Worm (Caenorhabditis elegans): ENCODE results near the gene sre-6.

sre-6 gene

DNA sequence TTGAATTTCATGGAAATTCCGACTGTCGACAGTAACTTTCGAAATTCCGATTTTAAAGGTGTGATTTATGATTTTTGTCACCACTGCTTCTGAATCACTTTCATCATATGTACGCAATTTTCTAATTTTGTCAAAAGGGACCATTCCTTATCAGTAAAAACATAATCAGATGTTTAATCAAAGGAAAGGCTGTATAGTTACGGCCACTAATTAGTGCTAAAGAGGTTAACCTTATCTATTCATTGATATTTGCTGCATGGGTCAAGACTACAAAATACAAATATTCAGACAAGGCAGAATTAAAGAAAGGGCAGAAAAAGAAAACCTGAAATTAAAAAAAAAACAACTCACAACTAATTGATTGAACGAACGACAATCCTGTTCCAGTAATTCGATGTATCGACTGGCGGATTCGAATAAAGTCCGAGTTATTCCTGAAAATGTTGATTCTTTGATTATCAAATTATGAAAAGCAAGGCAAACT lies 30.6 kb downstream of the sre-6 start, which contains the start of gene T28B11.1:
T28B11.1 (minus strand) TSS at position 434 of the 484 bp plus-strand sequence.
- no peak for TF ChIP-seq ztf-22 (GFP tag; optimal IDR thresholded peaks at IDR 0.05)
- no peak for TF ChIP-seq D2030.7 (GFP tag; IDR thresholded peaks at IDR 0.05)
- no peak for TF ChIP-seq him-1 (tag; optimal IDR thresholded peaks at IDR 0.05)
- TF ChIP-seq snpc-3.4 (tag; optimal IDR thresholded peaks at IDR 0.05), result no peak
- no peak for TF ChIP-seq mes-4 (tag; optimal IDR thresholded peaks at IDR 0.05)
- TF ChIP-seq pha-4 (tag; optimal IDR thresholded peaks at IDR 0.05), result no peak
- TF ChIP-seq C17E4.6 (GFP tag; IDR thresholded peaks at IDR 0.05), result no peak
- no peak for TF ChIP-seq pbrm-1 (GFP tag; IDR thresholded peaks at IDR 0.05)
- TF ChIP-seq zim-3 (tag; optimal IDR thresholded peaks at IDR 0.05), result no peak
- no peak for TF ChIP-seq xnd-1 (tag; optimal IDR thresholded peaks at IDR 0.05)
- no peak for TF ChIP-seq dox-1 (GFP tag; IDR thresholded peaks at IDR 0.05)
- no peak for TF ChIP-seq cebp-2 (GFP tag; IDR thresholded peaks at IDR 0.05)
- no peak for TF ChIP-seq unc-130 (GFP tag; optimal IDR thresholded peaks at IDR 0.05)
- TF ChIP-seq F57A8.1 (GFP tag; optimal IDR thresholded peaks at IDR 0.05), result no peak
- no peak for TF ChIP-seq athp-1 (tag; optimal IDR thresholded peaks at IDR 0.05)
- no peak for TF ChIP-seq B0035.1 (tag; optimal IDR thresholded peaks at IDR 0.05)
- TF ChIP-seq Y95B8A.8 (GFP tag; IDR thresholded peaks at IDR 0.05), result no peak

- no peak for TF ChIP-seq ceh-100 (GFP tag; IDR thresholded peaks at IDR 0.05)
- 0 out of 2 replicates have a peak, but pooled peaks have one; percentile 18 for TF ChIP-seq Y56A3A.18 (GFP tag; IDR thresholded peaks at IDR 0.05)
- TF ChIP-seq rcor-1 (GFP tag; IDR thresholded peaks at IDR 0.05), result no peak
- TF ChIP-seq C17E4.6 (GFP tag; IDR thresholded peaks at IDR 0.05), result no peak
- TF ChIP-seq tlf-1 (GFP tag; optimal IDR thresholded peaks at IDR 0.05), result no peak
Observed at ce11 chrV:10730824-10731416, 31.7 kb downstream of the sre-6 start.

- TF ChIP-seq cebp-1 (GFP tag; IDR thresholded peaks at IDR 0.05) (no peak), cebp-1 (tag; optimal IDR thresholded peaks at IDR 0.05) (peak; percentile 38), ekl-4 (GFP tag; IDR thresholded peaks at IDR 0.05) (no peak), lin-54 (GFP tag; optimal IDR thresholded peaks at IDR 0.05) (no peak), nhr-90 (tag; optimal IDR thresholded peaks at IDR 0.05) (no peak), ztf-25 (GFP tag; IDR thresholded peaks at IDR 0.05) (no peak), tbp1 (GFP tag; optimal IDR thresholded peaks at IDR 0.05) (peak; percentile 5), ets-4 (GFP tag; optimal IDR thresholded peaks at IDR 0.05) (peak; percentile 35), hlh-12 (tag; optimal IDR thresholded peaks at IDR 0.05) (no peak), hlh-26 (GFP tag; conservative IDR thresholded peaks at IDR 0.05) (no peak), athp-1 (tag; optimal IDR thresholded peaks at IDR 0.05) (no peak), nhr-179 (tag; optimal IDR thresholded peaks at IDR 0.05) (no peak), lin-40 (tag; optimal IDR thresholded peaks at IDR 0.05) (peak; percentile 18), B0261.1 (tag; optimal IDR thresholded peaks at IDR 0.05) (no peak), nhr-80 (tag; optimal IDR thresholded peaks at IDR 0.05) (peak; percentile 84), snpc-1.1 (tag; optimal IDR thresholded peaks at IDR 0.05; ENCODE audit: insufficient read depth) (no peak), dox-1 (GFP tag; IDR thresholded peaks at IDR 0.05) (peak; percentile 15; the same call in 1 of the 2 replicates), atf-7 (tag; optimal IDR thresholded peaks at IDR 0.05) (peak; percentile 51), ceh-100 (GFP tag; IDR thresholded peaks at IDR 0.05) (no peak), hmg-1.2 (GFP tag; IDR thresholded peaks at IDR 0.05) (no peak), F10E7.11 (tag; optimal IDR thresholded peaks at IDR 0.05) (no peak), C06A6.2 (GFP tag; conservative IDR thresholded peaks at IDR 0.05) (no peak), let-526 (GFP tag; IDR thresholded peaks at IDR 0.05) (no peak), dpl-1 (GFP tag; optimal IDR thresholded peaks at IDR 0.05) (no peak), ztf-26 (tag; optimal IDR thresholded peaks at IDR 0.05) (peak; percentile 17), aptf-3 (GFP tag; IDR thresholded peaks at IDR 0.05) (no peak), ZK185.1 (tag; optimal IDR thresholded peaks at IDR 0.05; ENCODE audit: poor library complexity, severe bottlenecking) (no peak), unc-130 (GFP tag; optimal IDR thresholded peaks at IDR 0.05) (no peak), sea-2 (GFP tag; IDR thresholded peaks at IDR 0.05) (no peak)
Observed at ce11 chrV:10729456-10729904, 33.1 kb downstream of the sre-6 start.

Measured in whole organism, young adult.